Fruit fly (Drosophila melanogaster): ENCODE measurements around the gene srp.

Gene srp

DNA sequence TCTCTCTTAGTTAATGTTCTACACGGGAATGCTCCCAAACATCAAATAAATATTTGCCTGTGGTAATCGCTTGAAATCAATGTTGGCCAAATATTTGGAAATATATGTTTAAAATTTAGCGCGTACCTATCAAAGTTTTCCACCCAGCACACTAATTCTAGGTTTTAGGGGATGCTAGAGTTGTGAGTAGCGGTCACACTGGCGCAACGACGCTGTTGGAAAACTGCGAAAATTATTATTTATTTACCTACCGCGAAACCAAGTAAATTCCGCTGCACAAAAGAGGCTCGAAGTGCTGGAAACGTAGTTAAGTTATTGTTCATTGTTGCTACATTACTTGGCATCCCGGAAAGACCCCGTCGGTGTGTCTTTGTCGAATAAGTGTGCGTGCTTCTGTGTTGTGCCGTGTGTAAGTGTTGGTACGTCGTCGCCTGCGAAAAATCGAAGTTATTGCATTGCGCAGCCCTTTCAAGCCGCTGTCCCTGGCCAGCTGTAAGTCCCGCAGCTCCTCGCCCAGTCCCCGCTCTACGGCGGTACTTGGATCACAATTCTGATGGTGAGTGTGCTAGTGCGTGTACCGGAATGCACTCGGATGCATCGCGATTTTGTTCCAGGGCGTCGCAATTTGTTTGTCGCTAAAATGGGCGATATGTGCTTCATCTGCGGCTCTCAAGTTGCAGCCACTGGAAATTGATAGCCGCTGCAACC, 64.8 kb downstream of the srp start, which contains the start of gene msps:
TSS of gene msps (plus strand) at position 181 of the 708 bp plus-strand sequence.
- no peak for TF ChIP-seq ttk (optimal IDR thresholded peaks at IDR 0.05)
- no peak for TF ChIP-seq insv (optimal IDR thresholded peaks at IDR 0.05)
- TF ChIP-seq psq (optimal IDR thresholded peaks at IDR 0.05): no peak
- no peak for TF ChIP-seq Sin3A (optimal IDR thresholded peaks at IDR 0.05)
- no peak for TF ChIP-seq Myc (optimal IDR thresholded peaks at IDR 0.05)
- TF ChIP-seq h (optimal IDR thresholded peaks at IDR 0.05): no peak

DNA sequence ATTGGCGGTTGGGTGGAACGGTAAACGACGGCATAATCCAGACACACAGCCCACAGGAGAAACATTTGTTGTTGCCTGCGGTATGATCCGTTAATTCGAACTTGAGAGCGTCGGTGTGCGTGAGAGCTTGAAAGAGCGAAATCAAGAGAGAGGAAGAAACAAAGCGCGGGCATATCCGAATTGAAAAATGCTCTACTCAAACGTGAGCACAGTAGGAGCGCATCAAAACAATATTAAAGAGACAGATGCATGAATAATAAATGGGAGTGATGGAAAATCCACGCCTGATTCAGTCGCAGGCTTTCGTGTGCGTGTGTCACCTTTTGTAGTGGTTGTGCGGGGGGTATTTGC, 65.4 kb downstream of the srp start:
- TF ChIP-seq insv (optimal IDR thresholded peaks at IDR 0.05) (no peak), Sin3A (optimal IDR thresholded peaks at IDR 0.05) (no peak), h (optimal IDR thresholded peaks at IDR 0.05) (no peak), ttk (optimal IDR thresholded peaks at IDR 0.05) (no peak), Myc (optimal IDR thresholded peaks at IDR 0.05) (no peak), psq (optimal IDR thresholded peaks at IDR 0.05) (no peak)

All from Kc167 (cell line).